Fruit fly (Drosophila melanogaster) whole organism, embryonic: Measurements from ENCODE around the gene mthl14.

Experiments used
- hb ChIP-seq: fragments of 200-800 bp; sonication (Bioruptor generic); IDR thresholded peaks from 3 replicates; pipeline ENCODE4 v1.3.6; 2022; ENCODE audit warnings: missing biosample characterization, missing genetic modification characterization; ENCODE audit not compliant: partially characterized antibody
- jigr1 ChIP-seq: fragments of 200-800 bp; sonication (Bioruptor generic); IDR thresholded peaks from 3 replicates; pipeline ENCODE4 v1.3.6; 2022; ENCODE audit warnings: missing biosample characterization, missing genetic modification characterization
- zf30C ChIP-seq: fragments of 200-800 bp; sonication (Bioruptor generic); optimal IDR thresholded peaks from 3 replicates; lab custom pipeline; 2018; ENCODE audit warnings: missing biosample characterization, mild to moderate bottlenecking, missing genetic modification characterization

DNA sequence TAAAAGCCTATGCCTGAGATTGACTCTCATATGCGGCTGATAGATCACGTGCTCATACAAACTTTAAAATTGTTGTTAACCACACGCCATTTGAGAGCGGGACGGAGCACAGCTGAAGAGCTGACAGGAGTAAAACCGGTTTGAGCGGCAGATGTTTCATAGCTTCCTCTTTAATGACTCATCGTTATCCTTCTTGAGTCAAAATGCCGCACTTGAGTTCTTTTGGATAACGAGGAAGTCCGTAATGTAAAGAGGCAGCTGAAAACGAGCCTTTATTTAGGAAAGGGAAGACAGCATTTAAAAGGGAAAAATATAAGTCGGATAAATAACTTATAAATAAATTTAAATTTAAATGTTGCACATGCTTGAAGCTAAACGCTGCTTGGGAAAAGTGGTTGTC, 49.9 kb downstream of the mthl14 start:
- TF ChIP-seq jigr1 (GFP tag; lab: Robert Waterston, UW) = no peak
- no peak for TF ChIP-seq zf30C (GFP tag; lab: Kevin White, UChicago)
- no peak for TF ChIP-seq hb (GFP tag; lab: Robert Waterston, UW)
